Fruit fly (Drosophila melanogaster) whole organism, embryonic: ENCODE results near the gene CG17321.

Experiments used
- ATbp ChIP-seq: fragments of 200-800 bp; sonication (Bioruptor generic); optimal IDR thresholded peaks from 2 replicates; lab custom pipeline; 2017; ENCODE audit warnings: missing biosample characterization, mild to moderate bottlenecking, missing genetic modification characterization, missing genetic modification reagents
- CG10267 ChIP-seq: fragments of 200-800 bp; sonication (Bioruptor generic); optimal IDR thresholded peaks from 2 replicates; lab custom pipeline; 2018; ENCODE audit warnings: missing biosample characterization, mild to moderate bottlenecking, missing genetic modification characterization, moderate library complexity
- CG10274 ChIP-seq: fragments of 200-800 bp; sonication (Bioruptor generic); optimal IDR thresholded peaks from 3 replicates; lab custom pipeline; 2017; ENCODE audit warnings: missing biosample characterization, mild to moderate bottlenecking, missing genetic modification characterization
- CG10654 ChIP-seq: fragments of 200-800 bp; sonication (Bioruptor generic); optimal IDR thresholded peaks from 2 replicates; lab custom pipeline; 2016; ENCODE audit warnings: missing biosample characterization, missing genetic modification characterization
- CG13624 ChIP-seq: fragments of 200-800 bp; sonication (Bioruptor generic); optimal IDR thresholded peaks from 2 replicates; lab custom pipeline; 2016; ENCODE audit warnings: missing biosample characterization, missing genetic modification characterization
- CG15601 ChIP-seq: fragments of 200-800 bp; sonication (Bioruptor generic); optimal IDR thresholded peaks from 3 replicates; lab custom pipeline; 2019; ENCODE audit warnings: missing biosample characterization, mild to moderate bottlenecking, missing genetic modification characterization, moderate library complexity
- CG16813 ChIP-seq: fragments of 200-800 bp; sonication (Bioruptor generic); IDR thresholded peaks from 3 replicates; pipeline ENCODE4 v1.3.6; 2022; ENCODE audit warnings: missing biosample characterization, missing genetic modification characterization; ENCODE audit not compliant: partially characterized antibody
- CG17385 ChIP-seq: fragments of 200-800 bp; sonication (Bioruptor generic); optimal IDR thresholded peaks from 3 replicates; lab custom pipeline; 2018; ENCODE audit warnings: missing biosample characterization, mild to moderate bottlenecking, missing genetic modification characterization
- CG17829 ChIP-seq: fragments of 200-800 bp; optimal IDR thresholded peaks from 2 replicates; lab custom pipeline; 2019; ENCODE audit warnings: missing biosample characterization, mild to moderate bottlenecking, missing genetic modification characterization, moderate library complexity
- CG18619 ChIP-seq: fragments of 200-800 bp; sonication (Bioruptor generic); optimal IDR thresholded peaks from 3 replicates; lab custom pipeline; 2017; ENCODE audit warnings: missing biosample characterization, mild to moderate bottlenecking, missing genetic modification characterization
- CG2116 ChIP-seq: fragments of 200-800 bp; sonication (Bioruptor generic); optimal IDR thresholded peaks from 3 replicates; lab custom pipeline; 2018; ENCODE audit warnings: missing biosample characterization, mild to moderate bottlenecking, missing genetic modification characterization
- CG2120 ChIP-seq: fragments of 200-800 bp; sonication (Bioruptor generic); optimal IDR thresholded peaks from 3 replicates; lab custom pipeline; 2016; ENCODE audit warnings: missing biosample characterization, missing genetic modification characterization
- CG3281 ChIP-seq: fragments of 200-800 bp; sonication (Bioruptor generic); optimal IDR thresholded peaks from 3 replicates; lab custom pipeline; 2017; ENCODE audit warnings: missing biosample characterization, mild to moderate bottlenecking, missing genetic modification characterization
- CG34224 ChIP-seq: fragments of 200-800 bp; sonication (Bioruptor generic); IDR thresholded peaks from 3 replicates; pipeline ENCODE4 v1.3.6; 2022; ENCODE audit warnings: missing biosample characterization, missing genetic modification characterization; ENCODE audit not compliant: partially characterized antibody
- CG34422 ChIP-seq: fragments of 200-800 bp; sonication (Bioruptor generic); IDR thresholded peaks from 3 replicates; pipeline ENCODE4 v1.3.6; 2022; ENCODE audit warnings: missing biosample characterization, missing genetic modification characterization
- CG4282 ChIP-seq: fragments of 200-800 bp; sonication (Bioruptor generic); optimal IDR thresholded peaks from 2 replicates; lab custom pipeline; 2016; ENCODE audit warnings: missing biosample characterization, missing genetic modification characterization
- CG4730 ChIP-seq: fragments of 200-800 bp; sonication (Bioruptor generic); IDR thresholded peaks from 2 replicates; pipeline ENCODE4 v1.3.6; 2022; ENCODE audit warnings: missing biosample characterization, missing genetic modification characterization
- CG6813 ChIP-seq: fragments of 200-800 bp; sonication (Bioruptor generic); optimal IDR thresholded peaks from 2 replicates; lab custom pipeline; 2017; ENCODE audit warnings: missing biosample characterization, missing genetic modification characterization, mild to moderate bottlenecking, moderate library complexity, missing genetic modification reagents
- CG7271 ChIP-seq: fragments of 200-800 bp; sonication (Bioruptor generic); optimal IDR thresholded peaks from 2 replicates; lab custom pipeline; 2018; ENCODE audit warnings: missing biosample characterization, mild to moderate bottlenecking, missing genetic modification characterization, moderate library complexity
- CG7963 ChIP-seq: fragments of 200-800 bp; sonication (Bioruptor generic); IDR thresholded peaks from 3 replicates; pipeline ENCODE4 v1.3.6; 2022; ENCODE audit warnings: missing biosample characterization, missing genetic modification characterization; ENCODE audit not compliant: partially characterized antibody
- CG8281 ChIP-seq: fragments of 200-800 bp; sonication (Bioruptor generic); optimal IDR thresholded peaks from 2 replicates; lab custom pipeline; 2018; ENCODE audit warnings: missing biosample characterization, mild to moderate bottlenecking, missing genetic modification characterization, moderate library complexity
- Ets65A ChIP-seq: fragments of 200-800 bp; sonication (Bioruptor generic); peaks from one replicate; lab custom pipeline; 2016; ENCODE audit warnings: missing biosample characterization, missing genetic modification characterization
- H15 ChIP-seq: fragments of 200-800 bp; sonication (Bioruptor generic); IDR thresholded peaks from 3 replicates; pipeline ENCODE4 v1.3.6; 2022; ENCODE audit warnings: missing biosample characterization, missing genetic modification characterization
- HmgD ChIP-seq: fragments of 200-800 bp; sonication (Bioruptor generic); optimal IDR thresholded peaks from 3 replicates; lab custom pipeline; 2016; ENCODE audit warnings: missing biosample characterization, missing genetic modification characterization
- Hmx ChIP-seq: fragments of 200-800 bp; sonication (Bioruptor generic); optimal IDR thresholded peaks from 2 replicates; lab custom pipeline; 2016; ENCODE audit warnings: missing biosample characterization, missing genetic modification characterization
- Hr3 ChIP-seq: fragments of 200-800 bp; sonication (Bioruptor generic); optimal IDR thresholded peaks from 3 replicates; lab custom pipeline; 2016; ENCODE audit warnings: missing biosample characterization, missing genetic modification characterization
- Max ChIP-seq: fragments of 200-800 bp; sonication (Bioruptor generic); optimal IDR thresholded peaks from 2 replicates; lab custom pipeline; 2016; ENCODE audit warnings: missing biosample characterization, mild to moderate bottlenecking, missing genetic modification characterization
- Opbp ChIP-seq: fragments of 200-800 bp; sonication (Bioruptor generic); IDR thresholded peaks from 3 replicates; pipeline ENCODE4 v1.3.6; 2022; ENCODE audit warnings: missing biosample characterization, missing genetic modification characterization; ENCODE audit not compliant: partially characterized antibody
- Ravus ChIP-seq: fragments of 200-800 bp; sonication (Bioruptor generic); IDR thresholded peaks from 2 replicates; pipeline ENCODE4 v1.3.6; 2022; ENCODE audit warnings: missing biosample characterization, missing genetic modification characterization
- Usf ChIP-seq: fragments of 200-800 bp; sonication (Bioruptor generic); optimal IDR thresholded peaks from 2 replicates; lab custom pipeline; 2017; ENCODE audit warnings: missing genotype, missing biosample characterization, missing genetic modification characterization
- YL-1 ChIP-seq: fragments of 200-800 bp; sonication (Bioruptor generic); optimal IDR thresholded peaks from 3 replicates; lab custom pipeline; 2017; ENCODE audit warnings: missing biosample characterization, mild to moderate bottlenecking, missing genetic modification characterization
- btn ChIP-seq: fragments of 200-800 bp; sonication (Bioruptor generic); optimal IDR thresholded peaks from 2 replicates; lab custom pipeline; 2016; ENCODE audit warnings: missing biosample characterization, missing genetic modification characterization
- crp ChIP-seq, 2 experiments: fragments of 200-800 bp; sonication (Bioruptor generic); optimal IDR thresholded peaks; 2 replicates in 1 of 2; 3 replicates in 1 of 2; lab custom pipeline; 2017; ENCODE audit warnings: missing biosample characterization in 2 of 2, missing genetic modification characterization in 2 of 2, mild to moderate bottlenecking in 1 of 2, moderate library complexity in 1 of 2
- dm ChIP-seq: fragments of 200-800 bp; sonication (Bioruptor generic); optimal IDR thresholded peaks from 3 replicates; lab custom pipeline; 2016; ENCODE audit warnings: missing biosample characterization, missing genetic modification characterization
- exex ChIP-seq: fragments of 200-800 bp; sonication (Bioruptor generic); optimal IDR thresholded peaks from 4 replicates; lab custom pipeline; 2018; ENCODE audit warnings: missing biosample characterization, mild to moderate bottlenecking, missing genetic modification characterization, moderate library complexity
- fru ChIP-seq: fragments of >200 bp; optimal IDR thresholded peaks from 2 replicates; lab custom pipeline; 2017
- hbn ChIP-seq: fragments of 200-800 bp; sonication (Bioruptor generic); IDR thresholded peaks from 2 replicates; pipeline ENCODE4 v1.3.6; 2022; ENCODE audit warnings: missing biosample characterization, missing genetic modification characterization; ENCODE audit not compliant: partially characterized antibody
- kni ChIP-seq: fragments of 200-800 bp; sonication (Bioruptor generic); optimal IDR thresholded peaks from 3 replicates; lab custom pipeline; 2017; ENCODE audit warnings: mild to moderate bottlenecking, missing biosample characterization, missing genetic modification reagents, missing genetic modification characterization
- nau ChIP-seq: fragments of 200-800 bp; sonication (Bioruptor generic); optimal IDR thresholded peaks from 3 replicates; lab custom pipeline; 2017; ENCODE audit warnings: missing biosample characterization, mild to moderate bottlenecking, missing genetic modification characterization, missing genetic modification reagents
- nerfin-1 ChIP-seq: fragments of 200-800 bp; sonication (Bioruptor generic); optimal IDR thresholded peaks from 3 replicates; lab custom pipeline; 2019; ENCODE audit warnings: missing biosample characterization, mild to moderate bottlenecking, missing genetic modification characterization, moderate library complexity
- nerfin-2 ChIP-seq: fragments of 200-800 bp; sonication (Bioruptor generic); IDR thresholded peaks from 2 replicates; pipeline ENCODE4 v1.3.6; 2022; ENCODE audit warnings: missing biosample characterization, missing genetic modification characterization; ENCODE audit not compliant: partially characterized antibody
- pzg ChIP-seq: fragments of 200-800 bp; sonication (Bioruptor generic); optimal IDR thresholded peaks from 3 replicates; lab custom pipeline; 2018; ENCODE audit warnings: missing biosample characterization, mild to moderate bottlenecking, missing genetic modification characterization, moderate library complexity
- ranshi ChIP-seq: fragments of 200-800 bp; sonication (Bioruptor generic); IDR thresholded peaks from 2 replicates; pipeline ENCODE4 v1.3.6; 2022; ENCODE audit warnings: missing biosample characterization, missing genetic modification characterization
- shn ChIP-seq: fragments of 200-800 bp; sonication (Bioruptor generic); optimal IDR thresholded peaks from 3 replicates; lab custom pipeline; 2016; ENCODE audit warnings: missing biosample characterization, missing genetic modification characterization
- slou ChIP-seq: fragments of 200-800 bp; sonication (Bioruptor generic); optimal IDR thresholded peaks from 3 replicates; lab custom pipeline; 2016; ENCODE audit warnings: missing biosample characterization, missing genetic modification characterization
- sna ChIP-seq: fragments of 200-800 bp; sonication (Bioruptor generic); IDR thresholded peaks from 2 replicates; pipeline ENCODE4 v1.3.6; 2022; ENCODE audit warnings: missing biosample characterization, missing genetic modification characterization; ENCODE audit not compliant: partially characterized antibody
- tio ChIP-seq: fragments of 200-800 bp; sonication (Bioruptor generic); optimal IDR thresholded peaks from 2 replicates; lab custom pipeline; 2017; ENCODE audit warnings: missing biosample characterization, missing genetic modification characterization, inconsistent platforms
- vvl ChIP-seq: fragments of 200-800 bp; sonication (Bioruptor generic); IDR thresholded peaks from 2 replicates; pipeline ENCODE4 v1.3.6; 2022; ENCODE audit warnings: missing biosample characterization, missing genetic modification characterization

CG17321 gene

DNA sequence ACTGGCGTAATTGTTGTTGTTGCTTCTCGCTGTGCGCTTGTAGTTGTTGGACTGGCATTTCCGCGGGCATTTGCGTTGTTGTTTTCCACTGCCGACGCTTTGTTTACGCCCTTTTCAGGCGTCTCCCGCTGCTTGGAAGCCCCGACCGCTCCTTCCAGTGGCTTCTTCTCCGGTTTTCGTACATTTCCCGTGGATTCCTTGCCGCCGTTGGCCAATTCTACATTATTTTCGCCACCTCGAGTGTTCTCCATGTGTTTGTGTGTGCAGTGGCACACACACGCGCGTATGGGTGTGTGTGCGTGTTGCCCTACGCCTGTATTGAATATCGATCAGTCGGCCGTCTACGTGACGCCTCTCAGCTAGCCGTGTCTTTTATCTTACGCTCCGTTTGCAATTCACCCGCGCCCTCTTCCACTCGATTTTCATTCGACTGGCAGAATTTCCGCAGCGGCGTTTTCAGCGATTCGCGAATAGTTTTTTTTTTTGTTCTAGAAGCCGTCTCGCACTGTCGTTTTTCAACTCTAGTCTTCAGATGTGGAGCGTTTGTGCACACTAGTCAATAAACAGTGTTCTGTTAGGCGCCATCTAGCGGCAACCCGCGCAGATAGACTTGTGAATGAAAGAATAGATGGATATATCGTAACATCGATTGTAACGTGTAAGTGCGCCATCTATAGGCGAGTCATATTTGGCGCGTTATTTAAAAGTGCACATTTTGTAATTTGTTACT is 5.7 kb upstream of the CG17321 start, which contains the start of gene CG10600 (continued):
- TF ChIP-seq nerfin-2: peak; percentile 66
- peak; percentile 78 for TF ChIP-seq CG15601 (tag; lab: Kevin White, UChicago)
- TF ChIP-seq Usf: peak; percentile 53
- peak; percentile 91 for TF ChIP-seq CG13624 (GFP tag; lab: Kevin White, UChicago)
- TF ChIP-seq CG2116 (GFP tag; lab: Kevin White, UChicago): peak; percentile 86
- TF ChIP-seq nerfin-1 (tag; lab: Kevin White, UChicago): peak; percentile 64
- TF ChIP-seq sna (GFP tag; lab: Robert Waterston, UW): peak; percentile 67
- TF ChIP-seq CG4282 (GFP tag; lab: Kevin White, UChicago): peak; percentile 84
- TF ChIP-seq CG17385 (GFP tag; lab: Kevin White, UChicago): peak; percentile 68
- peak; percentile 64 for TF ChIP-seq ATbp (GFP tag; lab: Kevin White, UChicago)
- TF ChIP-seq CG17829 (tag; lab: Kevin White, UChicago): peak; percentile 80
- peak; percentile 98 for TF ChIP-seq pzg (GFP tag; lab: Kevin White, UChicago)
- TF ChIP-seq H15: peak; percentile 53; the same call in 1 of the 3 replicates
- no peak for TF ChIP-seq Ravus (GFP tag; lab: Robert Waterston, UW)
- TF ChIP-seq CG3281: peak; percentile 66
- peak; percentile 98 for TF ChIP-seq CG10267 (tag; lab: Kevin White, UChicago)
- TF ChIP-seq vvl (GFP tag; lab: Robert Waterston, UW): peak; percentile 83
- TF ChIP-seq CG2120 (GFP tag; lab: Kevin White, UChicago): peak; percentile 93
- peak; percentile 99 for TF ChIP-seq Ets65A
- peak; percentile 88; the same call in 2 of the 3 replicates for TF ChIP-seq CG34224 (GFP tag; lab: Robert Waterston, UW)
- peak; percentile 98 for TF ChIP-seq YL-1 (GFP tag; lab: Kevin White, UChicago)
- TF ChIP-seq Max (GFP tag; lab: Kevin White, UChicago): peak; percentile 70
- TF ChIP-seq Hmx (GFP tag; lab: Kevin White, UChicago): peak; percentile 53
- no peak for TF ChIP-seq CG8281 (tag; lab: Kevin White, UChicago)
- TF ChIP-seq dm (GFP tag; lab: Kevin White, UChicago): peak; percentile 86
- TF ChIP-seq nau (GFP tag; lab: Kevin White, UChicago): no peak
- peak; percentile 90 for TF ChIP-seq Opbp (GFP tag; lab: Robert Waterston, UW)
- peak in 1 of 2 experiments; percentile 44 for TF ChIP-seq crp (GFP tag; optimal IDR thresholded peaks at IDR 0.05; lab: Kevin White, UChicago)
- TF ChIP-seq CG18619 (GFP tag; lab: Kevin White, UChicago): peak; percentile 46
- TF ChIP-seq CG4730 (GFP tag; lab: Robert Waterston, UW): peak; percentile 58
- peak; percentile 67 for TF ChIP-seq slou (GFP tag; lab: Kevin White, UChicago)
- TF ChIP-seq CG16813: peak; percentile 85
- peak; percentile 75 for TF ChIP-seq CG10654
- TF ChIP-seq exex (tag; lab: Kevin White, UChicago): no peak
- TF ChIP-seq CG34422 (GFP tag; lab: Robert Waterston, UW): peak; percentile 92
- TF ChIP-seq CG10274 (GFP tag; lab: Kevin White, UChicago): no peak
- TF ChIP-seq tio (GFP tag; lab: Kevin White, UChicago): no peak
- TF ChIP-seq shn (GFP tag; lab: Kevin White, UChicago): peak; percentile 87
- peak; percentile 62 for TF ChIP-seq ranshi (GFP tag; lab: Robert Waterston, UW)
- TF ChIP-seq HmgD (GFP tag; lab: Kevin White, UChicago): peak; percentile 97
- TF ChIP-seq btn (GFP tag; lab: Kevin White, UChicago): peak; percentile 78
- TF ChIP-seq fru (lab: Kevin White, UChicago): no peak
- peak; percentile 81 for TF ChIP-seq Hr3 (GFP tag; lab: Kevin White, UChicago)
- TF ChIP-seq CG7271 (tag; lab: Kevin White, UChicago): no peak
- peak; percentile 72 for TF ChIP-seq CG7963 (GFP tag; lab: Robert Waterston, UW)
- peak; percentile 56 for TF ChIP-seq CG6813
- TF ChIP-seq hbn (GFP tag; lab: Robert Waterston, UW): peak; percentile 84
- TF ChIP-seq kni (GFP tag; lab: Kevin White, UChicago): peak; percentile 55
